Worm (Caenorhabditis elegans) whole organism, early embryonic: ENCODE measurements around the gene rpap-3.

Experiments
- B0310.2 ChIP-seq: sonication (generic microtip); optimal IDR thresholded peaks from 2 replicates; lab custom pipeline; 2016; ENCODE audit warnings: mild to moderate bottlenecking, missing genetic modification characterization, missing compliant biosample characterization
- F13C5.2 ChIP-seq: sonication (generic microtip); optimal IDR thresholded peaks from 2 replicates; lab custom pipeline; 2017; ENCODE audit warnings: mild to moderate bottlenecking, missing genetic modification characterization, inconsistent platforms, missing compliant biosample characterization
- aly-1 ChIP-seq: sonication (generic microtip); optimal IDR thresholded peaks from 2 replicates; lab custom pipeline; 2016; ENCODE audit warnings: missing genetic modification characterization, missing compliant biosample characterization
- ama-1 ChIP-seq: fragments of 150-350 bp; optimal IDR thresholded peaks from 2 replicates; lab custom pipeline; 2014
- ceh-13 ChIP-seq: fragments of 200-800 bp; sonication (Bioruptor generic); optimal IDR thresholded peaks from 2 replicates; lab custom pipeline; 2018; ENCODE audit warnings: mild to moderate bottlenecking, missing genetic modification characterization, missing compliant biosample characterization
- ceh-36 ChIP-seq: sonication (generic microtip); optimal IDR thresholded peaks from 2 replicates; lab custom pipeline; 2016; ENCODE audit warnings: missing genetic modification characterization, inconsistent platforms, missing compliant biosample characterization
- ets-7 ChIP-seq: sonication (generic microtip); optimal IDR thresholded peaks from 2 replicates; lab custom pipeline; 2016; ENCODE audit warnings: missing genotype, missing genetic modification characterization, missing compliant biosample characterization
- flt-1 ChIP-seq: fragments of 200-800 bp; sonication (Bioruptor generic); IDR thresholded peaks from 2 replicates; pipeline ENCODE4 v1.3.6; 2022; ENCODE audit warnings: missing genetic modification characterization, missing compliant biosample characterization
- hmbx-1 ChIP-seq: sonication (generic microtip); optimal IDR thresholded peaks from 2 replicates; lab custom pipeline; 2016; ENCODE audit warnings: mild to moderate bottlenecking, missing genetic modification characterization, missing compliant biosample characterization
- hmg-4 ChIP-seq: fragments of 200-800 bp; sonication (Bioruptor generic); optimal IDR thresholded peaks from 2 replicates; lab custom pipeline; 2018; ENCODE audit warnings: mild to moderate bottlenecking, missing genetic modification characterization, missing compliant biosample characterization
- hnd-1 ChIP-seq: sonication (generic microtip); optimal IDR thresholded peaks from 2 replicates; lab custom pipeline; 2016; ENCODE audit warnings: missing genetic modification characterization, missing compliant biosample characterization
- pes-1 ChIP-seq: fragments of 200-800 bp; sonication (Bioruptor generic); IDR thresholded peaks from 2 replicates; pipeline ENCODE4 v1.3.6; 2022; ENCODE audit warnings: missing genetic modification reagents, missing genetic modification characterization, missing compliant biosample characterization
- scrt-1 ChIP-seq: fragments of 200-800 bp; sonication (Bioruptor generic); IDR thresholded peaks from 2 replicates; pipeline ENCODE4 v1.3.6; 2022; ENCODE audit warnings: missing genetic modification characterization, missing compliant biosample characterization
- sea-1 ChIP-seq: fragments of 200-800 bp; sonication (Bioruptor generic); conservative IDR thresholded peaks from 2 replicates; pipeline ENCODE4 v1.3.6; 2022; ENCODE audit warnings: missing genetic modification characterization, missing compliant biosample characterization
- tbx-11 ChIP-seq: fragments of 200-800 bp; sonication (Bioruptor generic); IDR thresholded peaks from 2 replicates; pipeline ENCODE4 v1.3.6; 2022; ENCODE audit warnings: missing genetic modification characterization, missing compliant biosample characterization
- tbx-37 ChIP-seq: fragments of 200-800 bp; sonication (Bioruptor generic); conservative IDR thresholded peaks from 2 replicates; pipeline ENCODE4 v1.3.6; 2022; ENCODE audit warnings: missing genetic modification reagents, missing genetic modification characterization, missing compliant biosample characterization
- tra-4 ChIP-seq: sonication (generic microtip); optimal IDR thresholded peaks from 2 replicates; lab custom pipeline; 2017; ENCODE audit warnings: missing genetic modification characterization, missing compliant biosample characterization

rpap-3 gene

ce11 chrIV:7778865-7779264 is at the start of gene rpap-3:
TSS of gene rpap-3 (minus strand) at chrIV:7778965.
- TF ChIP-seq tbx-37 (GFP tag; lab: Robert Waterston, UW), result no peak
- TF ChIP-seq hmg-4 (GFP tag; lab: Kevin White, UChicago), result no peak
- no peak for TF ChIP-seq aly-1 (tag; lab: Kevin White, UChicago)
- TF ChIP-seq flt-1 (GFP tag; lab: Robert Waterston, UW), result no peak
- TF ChIP-seq ets-7 (tag; lab: Kevin White, UChicago), result no peak
- TF ChIP-seq ceh-13 (GFP tag; lab: Kevin White, UChicago), result no peak
- no peak for TF ChIP-seq tra-4 (tag; lab: Kevin White, UChicago)
- no peak for TF ChIP-seq hnd-1 (tag; lab: Kevin White, UChicago)
- no peak for TF ChIP-seq F13C5.2
- TF ChIP-seq scrt-1, result no peak
- no peak for TF ChIP-seq ama-1 (lab: Kevin White, UChicago)

- no peak for TF ChIP-seq hnd-1 (tag; lab: Kevin White, UChicago)
- TF ChIP-seq tbx-37 (GFP tag; lab: Robert Waterston, UW), result no peak
- no peak for TF ChIP-seq F13C5.2
- no peak for TF ChIP-seq aly-1 (tag; lab: Kevin White, UChicago)
- TF ChIP-seq ceh-13 (GFP tag; lab: Kevin White, UChicago), result no peak
- TF ChIP-seq tra-4 (tag; lab: Kevin White, UChicago), result no peak
- TF ChIP-seq ets-7 (tag; lab: Kevin White, UChicago), result no peak
- TF ChIP-seq ama-1 (lab: Kevin White, UChicago), result no peak
- no peak for TF ChIP-seq pes-1 (GFP tag; lab: Robert Waterston, UW)
- no peak for TF ChIP-seq hmbx-1 (tag; lab: Kevin White, UChicago)
- TF ChIP-seq tbx-11, result no peak
- no peak for TF ChIP-seq flt-1 (GFP tag; lab: Robert Waterston, UW)
- TF ChIP-seq B0310.2 (tag; lab: Kevin White, UChicago), result no peak
- TF ChIP-seq scrt-1, result no peak
- no peak for TF ChIP-seq hmg-4 (GFP tag; lab: Kevin White, UChicago)
Measured at ce11 chrIV:7824649-7825048, 45.9 kb upstream of the rpap-3 start.

DNA sequence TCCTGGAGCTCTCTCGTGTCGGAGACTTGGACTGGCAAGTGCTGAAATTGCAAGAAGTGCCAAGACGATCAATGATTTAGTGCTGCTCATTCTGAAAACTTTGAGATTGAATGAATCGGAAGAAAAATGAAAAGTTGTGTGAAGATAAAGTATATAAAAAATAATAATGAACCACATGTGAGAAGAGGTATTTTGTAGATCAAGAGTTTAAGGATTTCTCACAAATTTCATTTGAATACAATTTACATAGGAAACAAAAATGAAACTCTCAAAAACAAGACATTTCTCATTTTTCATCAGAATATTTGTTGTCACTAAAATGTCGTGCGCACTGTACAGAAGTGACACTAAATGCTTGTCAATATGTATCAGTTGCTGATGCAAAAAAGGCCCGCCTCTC is 43.8 kb upstream of the rpap-3 start, which contains the start of gene T14A8.2:
T14A8.2 (minus strand) TSS at position 101 of the 400 bp plus-strand sequence.
- no peak for TF ChIP-seq B0310.2 (tag; lab: Kevin White, UChicago)
- no peak for TF ChIP-seq F13C5.2
- no peak for TF ChIP-seq tra-4 (tag; lab: Kevin White, UChicago)
- no peak for TF ChIP-seq pes-1 (GFP tag; lab: Robert Waterston, UW)
- no peak for TF ChIP-seq ets-7 (tag; lab: Kevin White, UChicago)
- no peak for TF ChIP-seq hmbx-1 (tag; lab: Kevin White, UChicago)
- no peak for TF ChIP-seq tbx-37 (GFP tag; lab: Robert Waterston, UW)
- TF ChIP-seq ceh-13 (GFP tag; lab: Kevin White, UChicago), result no peak
- TF ChIP-seq hnd-1 (tag; lab: Kevin White, UChicago), result no peak
- no peak for TF ChIP-seq aly-1 (tag; lab: Kevin White, UChicago)
- TF ChIP-seq tbx-11, result no peak
- TF ChIP-seq ceh-36 (tag; lab: Kevin White, UChicago), result no peak
- TF ChIP-seq hmg-4 (GFP tag; lab: Kevin White, UChicago), result no peak
- TF ChIP-seq sea-1, result no peak

ce11 chrIV:7817852-7818251 is 39.1 kb upstream of the rpap-3 start, which contains the start of gene ric-3:
TSS of gene ric-3 (plus strand) at chrIV:7818251.
- no peak for TF ChIP-seq tbx-37 (GFP tag; lab: Robert Waterston, UW)
- TF ChIP-seq tbx-11, result no peak
- no peak for TF ChIP-seq ama-1 (lab: Kevin White, UChicago)
- no peak for TF ChIP-seq pes-1 (GFP tag; lab: Robert Waterston, UW)
- TF ChIP-seq tra-4 (tag; lab: Kevin White, UChicago), result no peak

ce11 chrIV:7816402-7817102 is 37.8 kb upstream of the rpap-3 start:
- TF ChIP-seq flt-1 (GFP tag; lab: Robert Waterston, UW) (no peak), B0310.2 (tag; lab: Kevin White, UChicago) (no peak), tbx-11 (no peak), aly-1 (tag; lab: Kevin White, UChicago) (no peak), hmbx-1 (tag; lab: Kevin White, UChicago) (no peak), tra-4 (tag; lab: Kevin White, UChicago) (no peak), tbx-37 (GFP tag; lab: Robert Waterston, UW) (no peak), sea-1 (no peak), ceh-36 (tag; lab: Kevin White, UChicago) (no peak), ceh-13 (GFP tag; lab: Kevin White, UChicago) (no peak), ets-7 (tag; lab: Kevin White, UChicago) (no peak), ama-1 (lab: Kevin White, UChicago) (no peak), scrt-1 (no peak), F13C5.2 (no peak), hnd-1 (tag; lab: Kevin White, UChicago) (no peak), pes-1 (GFP tag; lab: Robert Waterston, UW) (no peak), hmg-4 (GFP tag; lab: Kevin White, UChicago) (no peak)

- TF ChIP-seq flt-1 (GFP tag; lab: Robert Waterston, UW) (no peak), hnd-1 (tag; lab: Kevin White, UChicago) (no peak), hmg-4 (GFP tag; lab: Kevin White, UChicago) (no peak), ceh-13 (GFP tag; lab: Kevin White, UChicago) (no peak), scrt-1 (no peak), F13C5.2 (no peak), hmbx-1 (tag; lab: Kevin White, UChicago) (no peak), B0310.2 (tag; lab: Kevin White, UChicago) (no peak), tbx-37 (GFP tag; lab: Robert Waterston, UW) (no peak), ama-1 (lab: Kevin White, UChicago) (no peak), sea-1 (no peak), tbx-11 (no peak), pes-1 (GFP tag; lab: Robert Waterston, UW) (no peak), tra-4 (tag; lab: Kevin White, UChicago) (no peak), aly-1 (tag; lab: Kevin White, UChicago) (no peak), ceh-36 (tag; lab: Kevin White, UChicago) (no peak)
Measured at ce11 chrIV:7815683-7816183, 37.0 kb upstream of the rpap-3 start, which contains the start of gene cdgs-1. TSS of gene cdgs-1 (minus strand) at chrIV:7815733.
